Fruit fly (Drosophila melanogaster): ENCODE data around the gene Ser.

dm6 chr3R:27204694-27205414, 10.8 kb upstream of the Ser start:
- TF ChIP-seq EcR (GFP tag; optimal IDR thresholded peaks at IDR 0.05): no peak
- no peak for TF ChIP-seq pan (optimal IDR thresholded peaks at IDR 0.05)
